Worm (Caenorhabditis elegans): ENCODE results near the gene atg-13.

ce11 chrIII:8115877-8116276 is 42.1 kb downstream of the atg-13 start:
- TF ChIP-seq dao-5 (tag; optimal IDR thresholded peaks at IDR 0.05): no peak
- no peak for TF ChIP-seq W03F9.2 (tag; optimal IDR thresholded peaks at IDR 0.05)
- no peak for TF ChIP-seq him-1 (tag; optimal IDR thresholded peaks at IDR 0.05)
